Worm (Caenorhabditis elegans) whole organism, L4 larva: ENCODE measurements around the gene cgh-1.

Experiments
- D1046.2 ChIP-seq: fragments of 200-800 bp; sonication (Bioruptor generic); IDR thresholded peaks from 2 replicates; pipeline ENCODE4 v1.3.6; 2022; ENCODE audit warnings: missing genetic modification characterization, missing compliant biosample characterization
- F10B5.3 ChIP-seq: sonication (generic microtip); optimal IDR thresholded peaks from 2 replicates; lab custom pipeline; 2016; ENCODE audit warnings: mild to moderate bottlenecking, missing genetic modification characterization, missing compliant biosample characterization
- F26F4.8 ChIP-seq: fragments of 200-800 bp; sonication (Bioruptor generic); conservative IDR thresholded peaks from 2 replicates; pipeline ENCODE4 v1.3.6; 2022; ENCODE audit warnings: missing genetic modification characterization, missing compliant biosample characterization
- R02D3.7 ChIP-seq: fragments of 150-350 bp; sonication (generic microtip); optimal IDR thresholded peaks from 3 replicates; lab custom pipeline; 2014; ENCODE audit warnings: missing biosample characterization, missing genetic modification characterization
- T20F7.1 ChIP-seq: fragments of 200-800 bp; sonication (Bioruptor generic); optimal IDR thresholded peaks from 2 replicates; lab custom pipeline; 2018; ENCODE audit warnings: mild to moderate bottlenecking, missing genetic modification characterization, missing compliant biosample characterization
- Y105C5A.15 ChIP-seq: fragments of 200-800 bp; sonication (Bioruptor generic); IDR thresholded peaks from 2 replicates; pipeline ENCODE4 v1.3.6; 2022; ENCODE audit warnings: missing genetic modification characterization, missing compliant biosample characterization
- ZK337.2 ChIP-seq: fragments of 200-800 bp; sonication (Bioruptor generic); IDR thresholded peaks from 2 replicates; pipeline ENCODE4 v1.3.6; 2022; ENCODE audit warnings: missing genetic modification reagents, missing genetic modification characterization, missing compliant biosample characterization
- aha-1 ChIP-seq: fragments of 150-350 bp; peaks from one replicate; lab custom pipeline; 2014; ENCODE audit warnings: missing biosample characterization, missing genetic modification characterization
- arid-1 ChIP-seq: fragments of 200-800 bp; sonication (Bioruptor generic); conservative IDR thresholded peaks from 2 replicates; pipeline ENCODE4 v1.3.6; 2022; ENCODE audit warnings: missing genetic modification reagents, missing genetic modification characterization, missing compliant biosample characterization
- attf-4 ChIP-seq: sonication (generic microtip); optimal IDR thresholded peaks from 3 replicates; lab custom pipeline; 2017; ENCODE audit warnings: missing biosample characterization, missing genetic modification characterization
- ceh-28 ChIP-seq: fragments of 150-350 bp; optimal IDR thresholded peaks from 2 replicates; lab custom pipeline; 2014; ENCODE audit warnings: missing biosample characterization, missing genetic modification reagents, missing genetic modification characterization
- ceh-32 ChIP-seq: sonication (generic microtip); optimal IDR thresholded peaks from 2 replicates; lab custom pipeline; 2016; ENCODE audit warnings: mild to moderate bottlenecking, missing genetic modification characterization, missing compliant biosample characterization; ENCODE audit not compliant: poor library complexity
- ceh-44 ChIP-seq: fragments of 200-800 bp; sonication (Bioruptor generic); IDR thresholded peaks from 2 replicates; pipeline ENCODE4 v1.3.6; 2022; ENCODE audit warnings: missing genetic modification reagents, missing genetic modification characterization, missing compliant biosample characterization
- ceh-62 ChIP-seq: sonication (generic microtip); optimal IDR thresholded peaks from 2 replicates; lab custom pipeline; 2017; ENCODE audit warnings: missing biosample characterization, missing genetic modification characterization
- daf-8 ChIP-seq: fragments of 200-800 bp; sonication (Bioruptor generic); IDR thresholded peaks from 2 replicates; pipeline ENCODE4 v1.3.6; 2022; ENCODE audit warnings: missing genetic modification characterization, missing compliant biosample characterization
- dpl-1 ChIP-seq: fragments of 150-350 bp; optimal IDR thresholded peaks from 2 replicates; lab custom pipeline; 2014; ENCODE audit warnings: missing biosample characterization, missing genetic modification reagents, missing genetic modification characterization
- dve-1 ChIP-seq: sonication (generic microtip); optimal IDR thresholded peaks from 2 replicates; lab custom pipeline; 2017; ENCODE audit warnings: antibody characterized with exemption, mild to moderate bottlenecking, missing genetic modification characterization, missing compliant biosample characterization; ENCODE audit not compliant: insufficient read depth
- egl-27 ChIP-seq: sonication (generic microtip); optimal IDR thresholded peaks from 3 replicates; lab custom pipeline; 2017; ENCODE audit warnings: missing biosample characterization, missing genetic modification reagents, missing genetic modification characterization
- fkh-10 ChIP-seq: fragments of 150-350 bp; optimal IDR thresholded peaks from 2 replicates; lab custom pipeline; 2014; ENCODE audit warnings: missing biosample characterization, missing genetic modification reagents, missing genetic modification characterization
- fos-1 ChIP-seq: fragments of 150-350 bp; optimal IDR thresholded peaks from 2 replicates; lab custom pipeline; 2014; ENCODE audit warnings: missing biosample characterization, missing genetic modification characterization
- gei-8 ChIP-seq: fragments of 200-800 bp; sonication (Bioruptor generic); optimal IDR thresholded peaks from 2 replicates; lab custom pipeline; 2018; ENCODE audit warnings: mild to moderate bottlenecking, missing genetic modification characterization, missing compliant biosample characterization
- hif-1 ChIP-seq, 2 experiments: sonication (generic microtip); optimal IDR thresholded peaks; 2 replicates each; lab custom pipeline; 2016 to 2017; ENCODE audit warnings: missing compliant biosample characterization in 2 of 2, missing genetic modification characterization in 2 of 2, missing genetic modification reagents in 2 of 2, missing genotype in 2 of 2, mild to moderate bottlenecking in 1 of 2
- jun-1 ChIP-seq: fragments of 150-350 bp; optimal IDR thresholded peaks from 2 replicates; lab custom pipeline; 2014; ENCODE audit warnings: missing biosample characterization, missing genetic modification reagents, missing genetic modification characterization
- lim-7 ChIP-seq: fragments of 200-800 bp; sonication (Bioruptor generic); IDR thresholded peaks from 2 replicates; pipeline ENCODE4 v1.3.6; 2022; ENCODE audit warnings: missing genetic modification characterization, missing compliant biosample characterization
- lin-13 ChIP-seq: fragments of 150-350 bp; optimal IDR thresholded peaks from 2 replicates; lab custom pipeline; 2014; ENCODE audit warnings: missing biosample characterization, missing genetic modification reagents, missing genetic modification characterization
- lin-29 ChIP-seq: fragments of 200-800 bp; sonication (Bioruptor generic); IDR thresholded peaks from 2 replicates; pipeline ENCODE4 v1.3.6; 2022; ENCODE audit warnings: missing genetic modification reagents, missing genetic modification characterization, missing compliant biosample characterization
- lin-38 ChIP-seq: fragments of 200-800 bp; sonication (Bioruptor generic); IDR thresholded peaks from 2 replicates; pipeline ENCODE4 v1.3.6; 2022; ENCODE audit warnings: missing genetic modification reagents, missing genetic modification characterization, missing compliant biosample characterization
- lin-39 ChIP-seq: fragments of 150-350 bp; optimal IDR thresholded peaks from 2 replicates; lab custom pipeline; 2014; ENCODE audit warnings: missing biosample characterization, missing genetic modification reagents, missing genetic modification characterization
- mdt-29 ChIP-seq: fragments of 200-800 bp; sonication (Bioruptor generic); IDR thresholded peaks from 2 replicates; pipeline ENCODE4 v1.3.6; 2022; ENCODE audit warnings: missing genetic modification reagents, missing genetic modification characterization, missing compliant biosample characterization
- mep-1 ChIP-seq: fragments of 150-350 bp; sonication (generic microtip); optimal IDR thresholded peaks from 3 replicates; lab custom pipeline; 2014; ENCODE audit warnings: missing biosample characterization, missing genetic modification characterization
- mxl-2 ChIP-seq: fragments of 200-800 bp; sonication (Bioruptor generic); conservative IDR thresholded peaks from 2 replicates; pipeline ENCODE4 v1.3.6; 2022; ENCODE audit warnings: missing genetic modification reagents, missing genetic modification characterization, missing compliant biosample characterization
- mxl-3 ChIP-seq: fragments of 200-800 bp; sonication (Bioruptor generic); optimal IDR thresholded peaks from 2 replicates; lab custom pipeline; 2018; ENCODE audit warnings: mild to moderate bottlenecking, missing genetic modification characterization, missing compliant biosample characterization
- nhr-11 ChIP-seq: fragments of 150-350 bp; optimal IDR thresholded peaks from 2 replicates; lab custom pipeline; 2014; ENCODE audit warnings: missing biosample characterization, missing genetic modification characterization
- nhr-28 ChIP-seq: fragments of 150-350 bp; optimal IDR thresholded peaks from 2 replicates; lab custom pipeline; 2014; ENCODE audit warnings: missing biosample characterization, missing genetic modification characterization
- nhr-41 ChIP-seq: fragments of 200-800 bp; sonication (Bioruptor generic); IDR thresholded peaks from 2 replicates; pipeline ENCODE4 v1.3.6; 2022; ENCODE audit warnings: missing genetic modification reagents, missing genetic modification characterization, missing compliant biosample characterization
- nhr-48 ChIP-seq: sonication (generic microtip); optimal IDR thresholded peaks from 2 replicates; lab custom pipeline; 2016; ENCODE audit warnings: mild to moderate bottlenecking, missing genetic modification characterization, missing compliant biosample characterization
- php-3 ChIP-seq: fragments of 200-800 bp; sonication (Bioruptor generic); IDR thresholded peaks from 2 replicates; pipeline ENCODE4 v1.3.6; 2022; ENCODE audit warnings: missing genetic modification reagents, missing genetic modification characterization, missing compliant biosample characterization
- pqm-1 ChIP-seq: sonication (generic microtip); optimal IDR thresholded peaks from 2 replicates; lab custom pipeline; 2017; ENCODE audit warnings: missing biosample characterization, missing genetic modification characterization
- rbr-2 ChIP-seq: sonication (generic microtip); optimal IDR thresholded peaks from 2 replicates; lab custom pipeline; 2016; ENCODE audit warnings: missing genotype, missing genetic modification characterization, missing compliant biosample characterization
- sdz-12 ChIP-seq: fragments of 200-800 bp; sonication (Bioruptor generic); optimal IDR thresholded peaks from 2 replicates; lab custom pipeline; 2018; ENCODE audit warnings: mild to moderate bottlenecking, missing genetic modification characterization, missing compliant biosample characterization
- set-16 ChIP-seq: fragments of 200-800 bp; sonication (Bioruptor generic); IDR thresholded peaks from 2 replicates; pipeline ENCODE4 v1.3.6; 2022; ENCODE audit warnings: missing genetic modification reagents, missing genetic modification characterization, missing compliant biosample characterization
- skn-1 ChIP-seq: fragments of 150-350 bp; optimal IDR thresholded peaks from 2 replicates; lab custom pipeline; 2014; ENCODE audit warnings: missing biosample characterization, missing genetic modification characterization
- snpc-1.2 ChIP-seq: fragments of 200-800 bp; sonication (Bioruptor generic); IDR thresholded peaks from 2 replicates; pipeline ENCODE4 v1.3.6; 2022; ENCODE audit warnings: missing genetic modification reagents, missing genetic modification characterization, missing compliant biosample characterization
- spr-3 ChIP-seq: fragments of 200-800 bp; sonication (Bioruptor generic); optimal IDR thresholded peaks from 2 replicates; lab custom pipeline; 2018; ENCODE audit warnings: mild to moderate bottlenecking, missing genetic modification characterization, missing compliant biosample characterization
- unc-130 ChIP-seq: sonication (generic microtip); optimal IDR thresholded peaks from 2 replicates; lab custom pipeline; 2016; ENCODE audit warnings: missing genetic modification reagents, missing genetic modification characterization, missing compliant biosample characterization
- unc-39 ChIP-seq: sonication (generic microtip); optimal IDR thresholded peaks from 2 replicates; lab custom pipeline; 2017; ENCODE audit warnings: missing biosample characterization, missing genetic modification characterization
- unc-62 ChIP-seq, 3 experiments: fragments of 150-350 bp in 1 of 3; sonication (generic microtip); optimal IDR thresholded peaks in 2 of 3; peaks in 1 of 3; 1 replicate in 1 of 3; 2 replicates in 2 of 3; lab custom pipeline; 2014 to 2017; ENCODE audit warnings: missing biosample characterization in 3 of 3, missing genetic modification characterization in 3 of 3, missing genetic modification reagents in 3 of 3, missing genotype in 1 of 3
- vab-7 ChIP-seq: fragments of 200-800 bp; sonication (Bioruptor generic); IDR thresholded peaks from 2 replicates; pipeline ENCODE4 v1.3.6; 2022; ENCODE audit warnings: missing genetic modification reagents, missing genetic modification characterization, missing compliant biosample characterization
- zag-1 ChIP-seq: fragments of 150-350 bp; optimal IDR thresholded peaks from 2 replicates; lab custom pipeline; 2014; ENCODE audit warnings: missing biosample characterization, missing genetic modification characterization
- zfp-2 ChIP-seq: sonication (generic microtip); optimal IDR thresholded peaks from 2 replicates; lab custom pipeline; 2016; ENCODE audit warnings: mild to moderate bottlenecking, missing genetic modification characterization, missing compliant biosample characterization
- zip-2 ChIP-seq: fragments of 150-350 bp; optimal IDR thresholded peaks from 2 replicates; lab custom pipeline; 2014; ENCODE audit warnings: missing biosample characterization, missing genetic modification characterization
- ztf-7 ChIP-seq: fragments of 150-350 bp; optimal IDR thresholded peaks from 2 replicates; lab custom pipeline; 2014; ENCODE audit warnings: missing biosample characterization, missing genetic modification characterization

Gene cgh-1

ce11 chrIII:7498346-7498745 lies 714 bp upstream of the cgh-1 start (continued):
- TF ChIP-seq ztf-7, result no peak
- TF ChIP-seq fos-1 (tag; lab: Kevin White, UChicago), result no peak
- peak; percentile 87 for TF ChIP-seq T20F7.1 (GFP tag; lab: Kevin White, UChicago)
- no peak for TF ChIP-seq daf-8
- TF ChIP-seq sdz-12 (GFP tag; lab: Kevin White, UChicago), result no peak
- TF ChIP-seq lin-39 (tag; lab: Kevin White, UChicago), result no peak
- no peak for TF ChIP-seq nhr-41 (GFP tag; lab: Robert Waterston, UW)
- TF ChIP-seq gei-8 (GFP tag; lab: Kevin White, UChicago), result no peak
- no peak for TF ChIP-seq ceh-62
- no peak for TF ChIP-seq lim-7
- TF ChIP-seq ceh-28 (tag; lab: Kevin White, UChicago), result no peak
- TF ChIP-seq lin-38 (GFP tag; lab: Robert Waterston, UW), result peak; percentile 80
- TF ChIP-seq unc-130 (GFP tag; lab: Kevin White, UChicago), result peak; percentile 48
- TF ChIP-seq rbr-2 (tag; lab: Kevin White, UChicago), result peak; percentile 83
- no peak for TF ChIP-seq lin-29
- TF ChIP-seq snpc-1.2 (GFP tag; lab: Robert Waterston, UW), result no peak
- TF ChIP-seq mep-1 (tag; lab: Kevin White, UChicago), result peak; percentile 96
- TF ChIP-seq zip-2 (tag; lab: Kevin White, UChicago), result no peak
- no peak for TF ChIP-seq spr-3 (GFP tag; lab: Kevin White, UChicago)
- TF ChIP-seq zag-1, result peak; percentile 12
- peak; percentile 94 for TF ChIP-seq pqm-1 (tag; lab: Kevin White, UChicago)
- peak in 1 of 2 experiments; percentile 89 for TF ChIP-seq unc-62 (GFP tag; optimal IDR thresholded peaks at IDR 0.05 in 1 of 2; lab: Kevin White, UChicago)
- no peak for TF ChIP-seq unc-62 (tag; optimal IDR thresholded peaks at IDR 0.05; lab: Kevin White, UChicago)
- TF ChIP-seq mxl-3, result peak; percentile 99
- TF ChIP-seq R02D3.7, result no peak
- no peak for TF ChIP-seq D1046.2 (GFP tag; lab: Robert Waterston, UW)
- TF ChIP-seq mxl-2, result 0 out of 2 replicates have a peak, but pooled peaks have one; percentile 25
- peak; percentile 64; the same call in 1 of the 2 replicates for TF ChIP-seq php-3
- TF ChIP-seq dpl-1 (GFP tag; lab: Kevin White, UChicago), result peak; percentile 96
- peak; percentile 91 for TF ChIP-seq fkh-10
- TF ChIP-seq hif-1 (tag; optimal IDR thresholded peaks at IDR 0.05; lab: Kevin White, UChicago), result peak in 1 of 2 experiments; percentile 66
- peak; percentile 50; the same call in 1 of the 2 replicates for TF ChIP-seq set-16 (GFP tag; lab: Robert Waterston, UW)
- TF ChIP-seq mdt-29 (GFP tag; lab: Robert Waterston, UW), result no peak
- no peak for TF ChIP-seq F10B5.3 (tag; lab: Kevin White, UChicago)
- no peak for TF ChIP-seq zfp-2 (tag; lab: Kevin White, UChicago)
- TF ChIP-seq ceh-32 (tag; lab: Kevin White, UChicago), result no peak
- TF ChIP-seq arid-1 (GFP tag; lab: Robert Waterston, UW), result 0 out of 2 replicates have a peak, but pooled peaks have one; percentile 55
- peak; percentile 45 for TF ChIP-seq jun-1
- TF ChIP-seq nhr-11 (tag; lab: Kevin White, UChicago), result peak; percentile 86
- TF ChIP-seq ZK337.2 (GFP tag; lab: Robert Waterston, UW), result no peak
- TF ChIP-seq lin-13 (GFP tag; lab: Kevin White, UChicago), result peak; percentile 98
- TF ChIP-seq unc-39 (tag; lab: Kevin White, UChicago), result no peak
- TF ChIP-seq aha-1 (tag; lab: Kevin White, UChicago), result peak; percentile 67
- no peak for TF ChIP-seq F26F4.8
- TF ChIP-seq ceh-44 (GFP tag; lab: Robert Waterston, UW), result 0 out of 2 replicates have a peak, but pooled peaks have one; percentile 17
- peak; percentile 83 for TF ChIP-seq nhr-28
- TF ChIP-seq nhr-48 (tag; lab: Kevin White, UChicago), result peak; percentile 62
- TF ChIP-seq Y105C5A.15 (GFP tag; lab: Robert Waterston, UW), result 0 out of 2 replicates have a peak, but pooled peaks have one; percentile 20
- TF ChIP-seq attf-4 (tag; lab: Kevin White, UChicago), result no peak
- peak; percentile 89 for TF ChIP-seq dve-1
- no peak for TF ChIP-seq skn-1 (tag; lab: Kevin White, UChicago)
- TF ChIP-seq egl-27, result no peak
- TF ChIP-seq vab-7 (GFP tag; lab: Robert Waterston, UW), result 0 out of 2 replicates have a peak, but pooled peaks have one; percentile 50
